Fruit fly (Drosophila melanogaster) Kc167 (cell line): ENCODE results near the gene ChAT.

ENCODE experiments used
- Myc ChIP-seq: fragments of >200 bp; optimal IDR thresholded peaks from 2 replicates; lab custom pipeline; 2017; ENCODE audit warnings: missing external identifiers
- Sin3A ChIP-seq: fragments of >200 bp; optimal IDR thresholded peaks from 2 replicates; lab custom pipeline; 2018; ENCODE audit warnings: missing external identifiers
- h ChIP-seq: fragments of >200 bp; optimal IDR thresholded peaks from 3 replicates; lab custom pipeline; 2018; ENCODE audit warnings: missing external identifiers
- insv ChIP-seq: fragments of >200 bp; optimal IDR thresholded peaks from 3 replicates; lab custom pipeline; 2018; ENCODE audit warnings: missing external identifiers
- psq ChIP-seq: fragments of >200 bp; optimal IDR thresholded peaks from 2 replicates; lab custom pipeline; 2017; ENCODE audit warnings: missing external identifiers
- ttk ChIP-seq: sonication (Bioruptor generic); optimal IDR thresholded peaks from 2 replicates; lab custom pipeline; 2017; ENCODE audit warnings: missing external identifiers

Gene ChAT

dm6 chr3R:18680332-18680731 lies 25.0 kb upstream of the ChAT start, which contains the start of the genes CG46318 and ChT:
Gene CG46318 (plus strand): TSS chr3R:18680604.
Gene ChT (plus strand): TSS chr3R:18680604.
- TF ChIP-seq Myc: no peak
- no peak for TF ChIP-seq insv
- no peak for TF ChIP-seq h
- TF ChIP-seq psq: no peak
- no peak for TF ChIP-seq ttk (lab: Kevin White, UChicago)
- no peak for TF ChIP-seq Sin3A (lab: Kevin White, UChicago)

dm6 chr3R:18681054-18681453 lies 24.2 kb upstream of the ChAT start:
- TF ChIP-seq Sin3A (lab: Kevin White, UChicago) (no peak), insv (no peak), h (no peak), Myc (no peak), ttk (lab: Kevin White, UChicago) (no peak), psq (no peak)

DNA sequence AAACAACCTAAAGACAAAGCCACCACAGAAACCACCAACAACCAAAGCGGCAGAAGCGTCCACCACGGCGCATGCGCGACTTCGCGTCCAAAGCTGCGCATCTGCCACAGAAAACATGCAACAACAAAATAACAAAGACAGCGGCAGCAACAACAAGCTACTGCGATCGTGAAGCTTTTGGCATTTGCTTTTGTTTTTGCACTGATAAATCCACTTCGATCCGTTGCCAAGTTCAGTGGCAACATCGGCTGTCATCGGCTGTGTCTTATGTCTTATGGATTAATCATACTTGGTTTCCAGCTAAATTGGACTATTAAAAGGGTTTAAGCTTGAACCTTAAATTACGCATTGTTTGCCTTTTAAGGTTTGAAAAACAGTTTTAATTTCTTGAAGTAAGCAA lies 12.7 kb upstream of the ChAT start, which contains the start of gene Muc91C:
Muc91C (minus strand) TSS at position 101 of the 400 bp plus-strand sequence.
- TF ChIP-seq Sin3A (lab: Kevin White, UChicago) (no peak), psq (no peak), insv (no peak), ttk (lab: Kevin White, UChicago) (no peak), Myc (no peak), h (no peak)

DNA sequence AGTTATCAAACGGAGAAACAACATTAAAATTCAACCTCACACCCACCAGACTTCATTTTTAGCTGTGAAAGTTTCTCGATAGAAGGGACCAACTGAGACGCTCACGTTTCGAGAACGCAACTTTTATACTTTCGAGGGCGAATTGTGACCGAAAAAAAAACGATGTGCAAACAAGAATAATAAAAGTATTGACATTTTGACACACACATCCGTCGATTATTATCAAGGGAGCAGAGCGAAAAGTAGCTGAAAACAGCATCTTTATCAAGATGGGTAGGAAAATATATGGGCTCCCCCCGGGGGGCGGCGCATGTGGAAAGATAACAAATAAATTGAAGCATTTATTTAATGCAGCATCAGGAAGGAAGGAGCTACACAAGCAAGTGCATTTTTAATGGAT lies 11.7 kb upstream of the ChAT start, which contains the start of gene CG14300:
CG14300 (minus strand) TSS at position 101 of the 400 bp plus-strand sequence.
- TF ChIP-seq psq (no peak), insv (no peak), ttk (lab: Kevin White, UChicago) (no peak)

DNA sequence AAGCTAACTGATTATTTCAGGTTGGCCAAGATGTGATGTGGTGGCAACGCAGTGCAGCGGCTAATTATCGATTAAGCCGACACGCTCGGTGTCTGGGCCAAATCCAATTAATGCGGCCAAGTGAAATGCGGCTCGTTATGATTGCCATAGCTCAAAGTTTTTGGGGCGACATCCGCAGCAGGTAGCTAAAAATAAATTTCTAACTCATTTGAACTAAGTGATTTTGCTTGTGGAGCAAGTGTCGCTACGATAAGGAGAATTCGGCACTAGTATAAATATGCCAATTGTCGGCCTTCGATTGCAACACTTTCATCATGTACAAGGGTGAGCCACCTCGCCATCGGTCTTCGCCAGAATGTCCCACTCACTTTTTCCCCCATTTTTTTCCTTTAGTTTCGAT lies 10.3 kb upstream of the ChAT start, which contains the start of gene CG34282:
CG34282 (plus strand) TSS at position 301 of the 400 bp plus-strand sequence.
- TF ChIP-seq psq (no peak), h (no peak), insv (no peak), Myc (no peak), Sin3A (lab: Kevin White, UChicago) (no peak), ttk (lab: Kevin White, UChicago) (no peak)

DNA sequence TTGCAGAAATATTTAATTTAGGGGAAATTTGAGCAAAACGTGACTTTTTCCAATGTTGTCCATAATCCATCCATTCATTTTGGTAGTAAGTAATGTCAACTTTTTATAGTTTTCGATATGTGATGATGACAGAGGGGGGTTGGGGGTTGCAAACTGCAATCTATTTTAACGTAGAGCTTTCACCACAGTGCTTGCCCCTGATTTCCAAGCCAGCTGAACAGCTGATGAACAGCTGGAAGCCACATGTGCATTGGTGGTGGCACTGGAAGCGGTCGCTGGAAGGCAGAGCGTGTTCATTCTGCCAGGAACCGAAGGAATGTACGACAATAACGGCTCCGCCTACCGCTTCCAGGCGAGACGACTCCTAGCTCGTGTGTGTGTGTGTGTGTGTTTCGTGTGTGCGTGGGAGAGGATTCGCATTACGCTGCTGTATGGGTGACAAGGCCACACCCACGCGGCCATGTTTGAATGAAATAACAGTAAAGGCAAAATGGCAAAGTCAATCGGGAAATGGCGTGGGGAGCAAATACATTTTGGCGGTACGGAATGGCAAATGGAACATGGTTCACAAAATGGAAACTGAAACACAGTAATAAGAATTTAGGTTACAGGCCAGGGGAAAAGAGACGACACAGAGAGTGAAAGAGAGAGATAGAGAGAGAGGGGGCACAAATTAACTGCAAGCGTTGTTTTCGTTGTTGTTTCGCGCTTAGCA lies 6.3 kb upstream of the ChAT start:
- TF ChIP-seq insv: no peak
- TF ChIP-seq h: no peak
- TF ChIP-seq psq: no peak
- TF ChIP-seq Myc: no peak
- TF ChIP-seq ttk (lab: Kevin White, UChicago): no peak
- TF ChIP-seq Sin3A (lab: Kevin White, UChicago): no peak

DNA sequence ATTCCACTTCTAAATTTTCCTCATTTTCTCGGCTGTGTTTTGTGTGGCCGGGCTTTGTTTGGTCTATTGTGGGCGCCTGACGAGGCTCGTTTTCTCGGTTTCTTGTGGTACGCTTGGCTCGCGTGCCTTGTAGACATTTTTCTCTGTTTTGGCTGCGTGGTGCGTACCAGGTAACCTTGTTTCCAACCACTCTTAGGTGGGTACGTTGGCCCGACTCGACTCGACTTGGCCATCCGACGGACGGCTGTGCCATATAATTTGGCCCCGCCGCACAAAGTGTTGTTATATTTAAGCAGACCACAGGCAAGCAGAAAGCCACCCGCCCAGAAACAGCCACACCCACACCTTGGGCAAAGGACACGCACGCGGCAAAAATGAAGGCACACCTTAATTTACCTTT lies 1.8 kb upstream of the ChAT start:
- TF ChIP-seq Myc (no peak), psq (no peak)

DNA sequence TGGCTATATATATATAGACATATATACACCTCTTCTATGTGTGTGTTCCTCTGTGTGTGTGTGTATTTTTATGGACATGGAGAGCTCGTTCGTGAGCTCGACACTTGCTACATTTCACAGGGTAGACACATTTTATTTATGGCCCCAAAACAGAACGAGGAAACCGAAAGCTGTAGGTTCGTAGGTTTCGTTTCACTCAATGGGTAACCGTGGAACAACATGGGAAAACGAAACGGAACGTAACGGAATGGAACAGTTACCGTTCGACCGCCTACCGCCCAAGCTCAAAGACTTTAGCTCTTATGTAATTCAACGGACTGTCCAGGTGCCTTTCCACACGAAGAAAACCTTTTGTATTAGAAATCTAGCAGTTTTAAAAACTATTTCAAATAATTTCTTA lies 988 bp downstream of the ChAT start:
- no peak for TF ChIP-seq Myc
- no peak for TF ChIP-seq Sin3A (lab: Kevin White, UChicago)
- no peak for TF ChIP-seq ttk (lab: Kevin White, UChicago)
- TF ChIP-seq insv: no peak
- no peak for TF ChIP-seq psq

DNA sequence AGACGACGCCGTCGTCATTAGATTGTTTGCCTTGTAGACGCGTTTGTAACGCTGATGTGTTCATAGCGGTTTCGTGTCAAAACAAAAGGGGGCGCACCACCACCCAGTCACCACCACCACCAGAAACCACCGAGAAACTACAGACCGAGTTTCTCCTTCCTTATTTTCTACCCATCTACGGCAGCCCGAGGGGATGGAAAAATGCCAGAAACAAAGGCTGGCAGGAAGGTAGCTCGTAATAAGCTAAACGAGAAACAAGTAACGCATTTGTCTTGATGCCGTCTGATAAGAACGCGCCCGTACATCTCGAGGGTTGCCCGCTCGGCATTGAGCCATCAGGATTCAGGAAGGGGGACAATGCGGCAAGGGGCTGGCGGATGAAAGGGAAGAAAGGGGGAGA lies 2.2 kb downstream of the ChAT start:
- TF ChIP-seq psq: no peak
- TF ChIP-seq h: no peak
- TF ChIP-seq Sin3A (lab: Kevin White, UChicago): no peak
- no peak for TF ChIP-seq ttk (lab: Kevin White, UChicago)
- no peak for TF ChIP-seq Myc
- TF ChIP-seq insv: no peak

- TF ChIP-seq ttk (lab: Kevin White, UChicago) (no peak), psq (no peak), Sin3A (lab: Kevin White, UChicago) (no peak), Myc (no peak), insv (no peak), h (no peak)
These were observed 14.6 kb downstream of the ChAT start for dm6 chr3R:18719767-18720341.

DNA sequence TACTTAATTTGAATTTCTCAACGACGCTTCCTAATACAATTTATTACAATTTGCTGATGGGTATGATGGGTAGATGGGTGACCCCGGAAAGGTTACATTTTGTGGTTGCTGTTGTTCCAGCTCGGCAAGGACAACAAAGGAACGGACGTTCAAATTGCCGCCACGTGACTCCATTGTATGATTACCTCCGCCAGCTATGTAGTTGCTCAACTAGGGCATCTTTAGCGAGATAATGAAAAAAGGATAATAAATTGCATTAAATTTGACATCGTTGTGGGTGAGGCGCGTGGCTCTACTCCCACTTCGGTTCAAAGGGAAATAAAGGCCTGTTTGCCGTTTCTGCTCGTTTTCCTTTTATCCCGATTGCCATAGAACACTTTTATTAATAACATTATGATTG lies 16.1 kb downstream of the ChAT start:
- TF ChIP-seq h: no peak
- TF ChIP-seq Myc: no peak
- no peak for TF ChIP-seq Sin3A (lab: Kevin White, UChicago)
- TF ChIP-seq psq: no peak
- no peak for TF ChIP-seq insv
- TF ChIP-seq ttk (lab: Kevin White, UChicago): no peak

DNA sequence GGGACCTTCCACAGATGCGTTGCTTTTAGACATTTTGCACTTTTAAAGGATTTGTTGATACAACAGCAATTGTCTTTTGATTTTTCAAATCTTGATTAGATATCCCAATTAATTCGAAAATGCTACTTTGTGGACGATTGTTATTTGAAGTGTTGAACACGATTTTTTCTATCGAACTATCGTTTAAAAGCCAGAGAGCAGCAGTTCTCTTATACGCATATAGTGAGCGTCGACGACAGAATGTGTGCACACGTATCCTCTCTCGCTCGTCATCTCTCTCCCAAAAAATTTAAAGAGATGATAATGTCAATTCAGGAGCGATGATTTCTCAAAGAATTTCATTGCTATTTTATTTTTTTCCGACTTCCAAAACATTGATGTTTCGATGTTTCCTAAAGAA lies 17.2 kb downstream of the ChAT start, which contains the start of gene CG34283:
CG34283 (minus strand) TSS at position 101 of the 400 bp plus-strand sequence.
- TF ChIP-seq psq (no peak), ttk (lab: Kevin White, UChicago) (no peak), Myc (no peak), insv (no peak), Sin3A (lab: Kevin White, UChicago) (no peak), h (no peak)

dm6 chr3R:18726334-18726733 lies 21.0 kb downstream of the ChAT start, which contains the start of gene CG7714:
Gene CG7714 (minus strand): TSS chr3R:18726434.
- no peak for TF ChIP-seq insv
- TF ChIP-seq Sin3A (lab: Kevin White, UChicago): no peak
- TF ChIP-seq Myc: no peak
- TF ChIP-seq h: no peak
- no peak for TF ChIP-seq psq
- TF ChIP-seq ttk (lab: Kevin White, UChicago): no peak

DNA sequence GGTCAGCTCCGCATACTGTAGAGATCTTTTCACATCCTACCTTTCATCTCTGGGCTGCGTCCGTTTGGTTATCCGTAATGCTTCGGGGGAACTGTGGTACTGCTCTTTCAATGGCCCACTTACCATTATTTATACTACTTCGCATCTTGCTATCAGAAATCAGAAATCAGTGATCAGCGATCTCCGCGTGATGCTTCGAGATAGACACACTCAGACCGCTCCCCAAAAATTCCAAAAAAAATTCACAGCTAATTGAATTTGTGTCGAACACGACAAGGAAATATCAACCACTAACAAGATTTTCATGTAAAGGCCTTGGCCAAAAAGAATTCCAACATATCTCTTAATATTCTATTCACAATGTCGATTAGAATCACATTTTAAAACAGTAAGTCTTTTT lies 23.1 kb downstream of the ChAT start, which contains the start of gene CG7715:
CG7715 (minus strand) TSS at position 101 of the 400 bp plus-strand sequence.
- TF ChIP-seq ttk (lab: Kevin White, UChicago) (no peak), insv (no peak), Myc (no peak), h (no peak), Sin3A (lab: Kevin White, UChicago) (no peak), psq (no peak)
